Worm (Caenorhabditis elegans) whole organism, L1 larva: ENCODE results near the gene daf-12.

Experiments
- C04F5.9 ChIP-seq: sonication (generic microtip); optimal IDR thresholded peaks from 2 replicates; lab custom pipeline; 2016; ENCODE audit warnings: missing genetic modification characterization, missing compliant biosample characterization
- Y116A8C.19 ChIP-seq: sonication (generic microtip); optimal IDR thresholded peaks from 2 replicates; lab custom pipeline; 2016; ENCODE audit warnings: missing compliant biosample characterization, missing genetic modification characterization, borderline replicate concordance
- aly-2 ChIP-seq: fragments of 150-350 bp; optimal IDR thresholded peaks from 2 replicates; lab custom pipeline; 2014; ENCODE audit warnings: missing biosample characterization, missing genetic modification characterization
- ceh-8 ChIP-seq: fragments of 200-800 bp; sonication (Bioruptor generic); optimal IDR thresholded peaks from 2 replicates; lab custom pipeline; 2018; ENCODE audit warnings: mild to moderate bottlenecking, missing genetic modification characterization, moderate library complexity, missing compliant biosample characterization
- ces-1 ChIP-seq: fragments of 150-350 bp; optimal IDR thresholded peaks from 2 replicates; lab custom pipeline; 2014; ENCODE audit warnings: missing biosample characterization, missing genetic modification reagents, missing genetic modification characterization
- dpl-1 ChIP-seq, 3 experiments: fragments of 150-350 bp in 2 of 3; sonication (generic microtip) in 1 of 3; optimal IDR thresholded peaks; 2 replicates each; lab custom pipeline; 2014 to 2017; ENCODE audit warnings: missing biosample characterization in 3 of 3, missing genetic modification characterization in 3 of 3, missing genetic modification reagents in 3 of 3
- elt-3 ChIP-seq, 6 experiments: fragments of 150-350 bp in 1 of 6; sonication (generic microtip); optimal IDR thresholded peaks; 2 replicates each; lab custom pipeline; 2017 to 2018; ENCODE audit warnings: missing biosample characterization in 6 of 6, missing genetic modification characterization in 6 of 6, inconsistent platforms in 1 of 6
- fkh-10 ChIP-seq: sonication (generic microtip); optimal IDR thresholded peaks from 2 replicates; lab custom pipeline; 2017; ENCODE audit warnings: missing biosample characterization, missing genetic modification reagents, missing genetic modification characterization
- fkh-4 ChIP-seq: sonication (generic microtip); optimal IDR thresholded peaks from 2 replicates; lab custom pipeline; 2016; ENCODE audit warnings: missing compliant biosample characterization, missing genetic modification characterization, borderline replicate concordance
- fkh-8 ChIP-seq: sonication (generic microtip); optimal IDR thresholded peaks from 2 replicates; lab custom pipeline; 2016; ENCODE audit warnings: mild to moderate bottlenecking, missing genetic modification characterization, missing compliant biosample characterization
- hlh-17 ChIP-seq: fragments of 200-800 bp; sonication (Bioruptor generic); optimal IDR thresholded peaks from 2 replicates; lab custom pipeline; 2018; ENCODE audit warnings: missing genetic modification characterization, mild to moderate bottlenecking, missing compliant biosample characterization, moderate library complexity, borderline replicate concordance
- hpl-2 ChIP-seq: fragments of 150-350 bp; optimal IDR thresholded peaks from 2 replicates; lab custom pipeline; 2014; ENCODE audit warnings: missing biosample characterization, missing genetic modification reagents, missing genetic modification characterization
- irx-1 ChIP-seq: sonication (generic microtip); optimal IDR thresholded peaks from 2 replicates; lab custom pipeline; 2016; ENCODE audit warnings: missing genetic modification characterization, missing compliant biosample characterization
- jun-1 ChIP-seq: fragments of 150-350 bp; optimal IDR thresholded peaks from 2 replicates; lab custom pipeline; 2014; ENCODE audit warnings: missing biosample characterization, missing genetic modification reagents, missing genetic modification characterization
- lin-14 ChIP-seq: fragments of 200-800 bp; sonication (Bioruptor generic); optimal IDR thresholded peaks from 2 replicates; lab custom pipeline; 2018; ENCODE audit warnings: mild to moderate bottlenecking, missing genetic modification characterization, moderate library complexity, missing compliant biosample characterization
- lin-15B ChIP-seq: fragments of 150-350 bp; sonication (generic microtip); optimal IDR thresholded peaks from 3 replicates; lab custom pipeline; 2014; ENCODE audit warnings: missing biosample characterization, missing genetic modification characterization
- mef-2 ChIP-seq: fragments of 150-350 bp; optimal IDR thresholded peaks from 2 replicates; lab custom pipeline; 2014; ENCODE audit warnings: missing biosample characterization, missing genetic modification characterization
- nhr-11 ChIP-seq: fragments of 150-350 bp; optimal IDR thresholded peaks from 2 replicates; lab custom pipeline; 2014; ENCODE audit warnings: missing biosample characterization, missing genetic modification characterization
- nhr-20 ChIP-seq: sonication (generic microtip); optimal IDR thresholded peaks from 2 replicates; lab custom pipeline; 2016; ENCODE audit warnings: mild to moderate bottlenecking, missing genetic modification characterization, missing compliant biosample characterization
- nhr-47 ChIP-seq: sonication (generic microtip); optimal IDR thresholded peaks from 2 replicates; lab custom pipeline; 2016; ENCODE audit warnings: mild to moderate bottlenecking, missing genetic modification characterization, moderate library complexity, missing compliant biosample characterization
- nhr-85 ChIP-seq: sonication (generic microtip); peaks from one replicate; lab custom pipeline; 2016; ENCODE audit warnings: missing genetic modification characterization, inconsistent platforms, missing compliant biosample characterization
- pax-3 ChIP-seq: fragments of 200-800 bp; sonication (Bioruptor generic); optimal IDR thresholded peaks from 2 replicates; lab custom pipeline; 2018; ENCODE audit warnings: mild to moderate bottlenecking, missing genetic modification characterization, moderate library complexity, missing compliant biosample characterization
- rnt-1 ChIP-seq: sonication (generic microtip); optimal IDR thresholded peaks from 2 replicates; lab custom pipeline; 2016; ENCODE audit warnings: mild to moderate bottlenecking, missing genetic modification characterization, moderate library complexity, missing compliant biosample characterization
- skn-1 ChIP-seq: fragments of 150-350 bp; optimal IDR thresholded peaks from 2 replicates; lab custom pipeline; 2014; ENCODE audit warnings: missing biosample characterization, missing genetic modification characterization
- snpc-4 ChIP-seq: fragments of 150-350 bp; optimal IDR thresholded peaks from 2 replicates; lab custom pipeline; 2014; ENCODE audit warnings: missing biosample characterization, missing genetic modification characterization
- snu-23 ChIP-seq: sonication (generic microtip); optimal IDR thresholded peaks from 2 replicates; lab custom pipeline; 2016; ENCODE audit warnings: missing genetic modification characterization, missing compliant biosample characterization
- sox-4 ChIP-seq: sonication (generic microtip); optimal IDR thresholded peaks from 2 replicates; lab custom pipeline; 2016; ENCODE audit warnings: missing genetic modification characterization, missing compliant biosample characterization
- tbx-2 ChIP-seq: sonication (generic microtip); optimal IDR thresholded peaks from 2 replicates; lab custom pipeline; 2016; ENCODE audit warnings: missing genetic modification characterization, missing compliant biosample characterization
- unc-86 ChIP-seq: sonication (generic microtip); optimal IDR thresholded peaks from 2 replicates; lab custom pipeline; 2016; ENCODE audit warnings: missing genetic modification characterization, missing compliant biosample characterization
- vab-15 ChIP-seq: sonication (generic microtip); optimal IDR thresholded peaks from 2 replicates; lab custom pipeline; 2017; ENCODE audit warnings: missing genotype, mild to moderate bottlenecking, missing genetic modification characterization, missing compliant biosample characterization
- xbp-1 ChIP-seq: sonication (generic microtip); optimal IDR thresholded peaks from 2 replicates; lab custom pipeline; 2016; ENCODE audit warnings: missing genetic modification characterization, missing compliant biosample characterization
- zip-4 ChIP-seq: fragments of 200-800 bp; sonication (Bioruptor generic); optimal IDR thresholded peaks from 2 replicates; lab custom pipeline; 2018; ENCODE audit warnings: mild to moderate bottlenecking, missing genetic modification characterization, moderate library complexity, missing compliant biosample characterization
- ztf-11 ChIP-seq, 2 experiments: sonication (generic microtip); optimal IDR thresholded peaks; 2 replicates each; lab custom pipeline; 2016 to 2017; ENCODE audit warnings: missing genetic modification characterization in 2 of 2, missing biosample characterization in 1 of 2, missing compliant biosample characterization in 1 of 2
- ztf-4 ChIP-seq: fragments of 150-350 bp; optimal IDR thresholded peaks from 2 replicates; lab custom pipeline; 2014; ENCODE audit warnings: missing biosample characterization, missing genetic modification characterization

daf-12 gene

DNA sequence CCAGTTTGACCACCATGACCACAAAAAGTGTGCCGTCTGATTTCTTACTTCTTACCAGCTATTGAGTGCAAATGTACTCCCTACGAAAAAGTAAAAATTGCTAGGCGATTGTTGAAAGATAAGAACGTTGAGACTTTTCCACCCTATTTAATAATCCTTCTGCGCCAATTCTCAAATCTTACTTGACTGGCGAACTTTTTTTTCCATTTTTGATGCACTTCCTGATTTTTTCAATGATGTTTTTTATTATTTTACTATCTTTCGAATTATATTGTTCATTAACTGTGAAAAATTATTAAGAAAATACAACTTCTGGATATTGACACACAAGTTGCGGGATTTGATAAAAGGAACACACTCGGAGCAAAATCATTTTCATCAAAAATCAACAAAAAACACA, at the start of gene daf-12:
Gene daf-12, plus strand, starts transcription at position 301 of the 400 bp plus-strand sequence.
- TF ChIP-seq ztf-4 (tag; lab: Kevin White, UChicago) = no peak
- no peak for TF ChIP-seq sox-4 (tag; lab: Kevin White, UChicago)
- no peak for TF ChIP-seq hlh-17 (GFP tag; lab: Kevin White, UChicago)
- no peak for TF ChIP-seq ceh-8 (GFP tag; lab: Kevin White, UChicago)
- no peak for TF ChIP-seq Y116A8C.19 (tag; lab: Kevin White, UChicago)
- TF ChIP-seq ztf-11 (tag; optimal IDR thresholded peaks at IDR 0.05; lab: Kevin White, UChicago) = no peak
- TF ChIP-seq irx-1 (tag; lab: Kevin White, UChicago) = no peak
- TF ChIP-seq snu-23 (GFP tag; lab: Kevin White, UChicago) = no peak
- no peak for TF ChIP-seq dpl-1 (GFP tag; optimal IDR thresholded peaks at IDR 0.05; lab: Kevin White, UChicago)
- TF ChIP-seq tbx-2 (tag; lab: Kevin White, UChicago) = no peak
- no peak for TF ChIP-seq nhr-47
- TF ChIP-seq nhr-20 (tag; lab: Kevin White, UChicago) = no peak
- no peak for TF ChIP-seq skn-1 (tag; lab: Kevin White, UChicago)
- TF ChIP-seq rnt-1 = no peak
- TF ChIP-seq ces-1 = no peak
- TF ChIP-seq zip-4 (GFP tag; lab: Kevin White, UChicago) = no peak
- no peak for TF ChIP-seq lin-15B
- no peak for TF ChIP-seq vab-15 (tag; lab: Kevin White, UChicago)

- TF ChIP-seq fkh-4 (no peak), mef-2 (tag; lab: Kevin White, UChicago) (no peak), fkh-8 (peak; percentile 72), C04F5.9 (tag; lab: Kevin White, UChicago) (no peak)
Observed at ce11 chrX:10589465-10589864, 46.2 kb upstream of the daf-12 start, which contains the start of gene F57C7.4. F57C7.4 (minus strand) TSS chrX:10589565.

DNA sequence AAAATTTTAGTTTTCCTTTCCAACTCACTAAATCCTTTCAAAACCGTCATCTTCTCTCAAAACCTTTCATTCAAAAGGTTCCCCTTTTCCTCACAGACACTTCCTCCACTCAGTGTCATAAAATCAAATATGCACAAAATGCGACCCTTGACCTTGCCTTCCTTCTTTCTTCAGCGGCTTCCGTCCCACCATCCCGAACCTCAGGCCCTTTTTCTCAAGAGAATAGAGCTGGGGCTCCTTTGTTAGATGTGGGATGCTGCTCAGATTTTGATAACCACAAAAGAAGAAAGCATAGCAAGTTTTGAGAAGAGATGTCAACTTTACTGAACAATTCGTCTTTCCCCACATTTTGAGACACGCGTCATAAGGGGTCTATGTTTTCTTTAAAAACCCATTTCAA, 44.9 kb upstream of the daf-12 start:
- TF ChIP-seq fkh-10 (GFP tag; lab: Kevin White, UChicago) (peak; percentile 75), lin-14 (peak; percentile 31), tbx-2 (tag; lab: Kevin White, UChicago) (no peak), nhr-85 (tag; lab: Kevin White, UChicago) (peak; percentile 2)

ce11 chrX:10591208-10591782, 44.4 kb upstream of the daf-12 start:
- TF ChIP-seq aly-2 (tag; lab: Kevin White, UChicago) = no peak
- TF ChIP-seq xbp-1 (tag; lab: Kevin White, UChicago) = no peak
- peak; percentile 30 for TF ChIP-seq unc-86 (tag; lab: Kevin White, UChicago)
- TF ChIP-seq jun-1 (tag; lab: Kevin White, UChicago) = no peak
- peak in 1 of 2 experiments; percentile 10 for TF ChIP-seq ztf-11 (tag; optimal IDR thresholded peaks at IDR 0.05; lab: Kevin White, UChicago)
- peak; percentile 6 for TF ChIP-seq lin-14
- TF ChIP-seq elt-3 (tag; optimal IDR thresholded peaks at IDR 0.05; lab: Kevin White, UChicago) = no peak

ce11 chrX:10593234-10593633, 42.5 kb upstream of the daf-12 start, which contains the start of gene sdn-1:
sdn-1 (minus strand) TSS chrX:10593334.
- TF ChIP-seq nhr-47 = no peak
- TF ChIP-seq lin-15B = no peak
- TF ChIP-seq nhr-11 = no peak
- TF ChIP-seq pax-3 (tag; lab: Kevin White, UChicago) = no peak
- no peak for TF ChIP-seq snpc-4 (tag; lab: Kevin White, UChicago)
- TF ChIP-seq hpl-2 (GFP tag; lab: Kevin White, UChicago) = no peak
- TF ChIP-seq, all 84 proteins: peak for 0
